Worm (Caenorhabditis elegans) whole organism, young adult: ENCODE measurements around the gene vps-8.

Experiments used
- B0019.2 ChIP-seq: fragments of 200-800 bp; sonication (Bioruptor generic); conservative IDR thresholded peaks from 2 replicates; pipeline ENCODE4 v1.3.6; 2022; ENCODE audit warnings: missing genetic modification reagents, missing genetic modification characterization, missing compliant biosample characterization
- B0035.1 ChIP-seq: sonication (generic microtip); optimal IDR thresholded peaks from 2 replicates; lab custom pipeline; 2016; ENCODE audit warnings: missing genetic modification characterization, mild to moderate bottlenecking, missing compliant biosample characterization, missing genotype, missing genetic modification reagents
- D2030.7 ChIP-seq: fragments of 200-800 bp; sonication (Bioruptor generic); IDR thresholded peaks from 2 replicates; pipeline ENCODE4 v1.3.6; 2022; ENCODE audit warnings: missing genetic modification reagents, missing genetic modification characterization, missing compliant biosample characterization
- F33H1.4 ChIP-seq: fragments of 200-800 bp; sonication (Bioruptor generic); IDR thresholded peaks from 2 replicates; pipeline ENCODE4 v1.3.6; 2022; ENCODE audit warnings: missing genetic modification reagents, missing genetic modification characterization, missing compliant biosample characterization
- F57C9.4 ChIP-seq: sonication (generic microtip); optimal IDR thresholded peaks from 2 replicates; lab custom pipeline; 2017; ENCODE audit warnings: mild to moderate bottlenecking, missing genetic modification characterization, missing compliant biosample characterization
- akir-1 ChIP-seq: fragments of 200-800 bp; sonication (Bioruptor generic); optimal IDR thresholded peaks from 2 replicates; lab custom pipeline; 2018; ENCODE audit warnings: mild to moderate bottlenecking, missing genetic modification characterization, moderate library complexity, missing compliant biosample characterization
- aptf-3 ChIP-seq: fragments of 200-800 bp; sonication (Bioruptor generic); IDR thresholded peaks from 2 replicates; pipeline ENCODE4 v1.3.6; 2022; ENCODE audit warnings: missing genetic modification characterization, missing compliant biosample characterization
- athp-1 ChIP-seq: sonication (generic microtip); optimal IDR thresholded peaks from 2 replicates; lab custom pipeline; 2017; ENCODE audit warnings: mild to moderate bottlenecking, missing genetic modification characterization, missing compliant biosample characterization
- attf-6 ChIP-seq: fragments of 200-800 bp; sonication (Bioruptor generic); IDR thresholded peaks from 2 replicates; pipeline ENCODE4 v1.3.6; 2022; ENCODE audit warnings: missing genetic modification reagents, missing genetic modification characterization, missing compliant biosample characterization
- bed-1 ChIP-seq: fragments of 200-800 bp; sonication (Bioruptor generic); IDR thresholded peaks from 2 replicates; pipeline ENCODE4 v1.3.6; 2022; ENCODE audit warnings: missing genetic modification reagents, missing genetic modification characterization, missing compliant biosample characterization
- chd-7 ChIP-seq: sonication (generic microtip); optimal IDR thresholded peaks from 2 replicates; lab custom pipeline; 2016; ENCODE audit warnings: mild to moderate bottlenecking, missing genetic modification characterization, moderate library complexity, missing compliant biosample characterization
- efl-1 ChIP-seq: fragments of 150-350 bp; optimal IDR thresholded peaks from 2 replicates; lab custom pipeline; 2014; ENCODE audit warnings: missing biosample characterization, missing genetic modification reagents, missing genetic modification characterization
- fkh-3 ChIP-seq: sonication (generic microtip); optimal IDR thresholded peaks from 2 replicates; lab custom pipeline; 2016; ENCODE audit warnings: mild to moderate bottlenecking, missing genetic modification characterization, missing compliant biosample characterization
- hlh-26 ChIP-seq: fragments of 200-800 bp; sonication (Bioruptor generic); conservative IDR thresholded peaks from 2 replicates; pipeline ENCODE4 v1.3.6; 2022; ENCODE audit warnings: missing genetic modification reagents, missing genetic modification characterization, missing compliant biosample characterization
- hrde-1 ChIP-seq: sonication (generic microtip); optimal IDR thresholded peaks from 2 replicates; lab custom pipeline; 2016; ENCODE audit warnings: missing genetic modification characterization, mild to moderate bottlenecking, missing compliant biosample characterization, moderate library complexity, missing genotype, missing genetic modification reagents, borderline replicate concordance
- hsf-1 ChIP-seq: fragments of 200-800 bp; sonication (Bioruptor generic); IDR thresholded peaks from 2 replicates; pipeline ENCODE4 v1.3.6; 2022; ENCODE audit warnings: missing genetic modification reagents, missing genetic modification characterization, missing compliant biosample characterization
- let-607 ChIP-seq, 2 experiments: fragments of 200-800 bp in 1 of 2; sonication (Bioruptor generic) in 1 of 2; sonication (generic microtip) in 1 of 2; optimal IDR thresholded peaks; 2 replicates each; lab custom pipeline; 2016 to 2018; ENCODE audit warnings: mild to moderate bottlenecking in 2 of 2, missing compliant biosample characterization in 2 of 2, missing genetic modification characterization in 2 of 2, moderate library complexity in 2 of 2, missing genotype in 1 of 2
- lir-1 ChIP-seq: fragments of 200-800 bp; sonication (Bioruptor generic); conservative IDR thresholded peaks from 2 replicates; pipeline ENCODE4 v1.3.6; 2022; ENCODE audit warnings: missing genetic modification reagents, missing genetic modification characterization, missing compliant biosample characterization
- lsl-1 ChIP-seq: fragments of 200-800 bp; sonication (Bioruptor generic); optimal IDR thresholded peaks from 2 replicates; lab custom pipeline; 2018; ENCODE audit warnings: mild to moderate bottlenecking, missing genetic modification characterization, moderate library complexity, missing compliant biosample characterization
- madf-10 ChIP-seq: sonication (generic microtip); optimal IDR thresholded peaks from 2 replicates; lab custom pipeline; 2016; ENCODE audit warnings: mild to moderate bottlenecking, missing genetic modification characterization, missing compliant biosample characterization
- madf-3 ChIP-seq: fragments of 200-800 bp; sonication (Bioruptor generic); IDR thresholded peaks from 2 replicates; pipeline ENCODE4 v1.3.6; 2022; ENCODE audit warnings: missing genetic modification reagents, missing genetic modification characterization, missing compliant biosample characterization
- madf-8 ChIP-seq: fragments of 200-800 bp; sonication (Bioruptor generic); conservative IDR thresholded peaks from 2 replicates; pipeline ENCODE4 v1.3.6; 2022; ENCODE audit warnings: missing genetic modification reagents, missing genetic modification characterization, missing compliant biosample characterization
- mcd-1 ChIP-seq: fragments of 200-800 bp; sonication (Bioruptor generic); IDR thresholded peaks from 2 replicates; pipeline ENCODE4 v1.3.6; 2022; ENCODE audit warnings: missing genetic modification reagents, missing genetic modification characterization, missing compliant biosample characterization
- mel-28 ChIP-seq: sonication (generic microtip); optimal IDR thresholded peaks from 2 replicates; lab custom pipeline; 2016; ENCODE audit warnings: borderline replicate concordance, mild to moderate bottlenecking, missing genetic modification characterization, missing compliant biosample characterization
- mxl-1 ChIP-seq: sonication (generic microtip); optimal IDR thresholded peaks from 2 replicates; lab custom pipeline; 2016; ENCODE audit warnings: missing genetic modification characterization, missing compliant biosample characterization
- nhr-27 ChIP-seq: fragments of 200-800 bp; sonication (Bioruptor generic); optimal IDR thresholded peaks from 2 replicates; lab custom pipeline; 2018; ENCODE audit warnings: mild to moderate bottlenecking, missing genetic modification characterization, moderate library complexity, missing compliant biosample characterization
- nhr-80 ChIP-seq: sonication (generic microtip); optimal IDR thresholded peaks from 2 replicates; lab custom pipeline; 2016; ENCODE audit warnings: missing genetic modification characterization, missing compliant biosample characterization
- rpc-1 ChIP-seq, 2 experiments: fragments of 150-350 bp in 1 of 2; sonication (generic microtip) in 1 of 2; optimal IDR thresholded peaks; 2 replicates each; lab custom pipeline; 2014 to 2018; ENCODE audit warnings: missing biosample characterization in 1 of 2, missing genetic modification characterization in 1 of 2, missing genetic modification reagents in 1 of 2, missing genotype in 1 of 2
- sptf-2 ChIP-seq: fragments of 200-800 bp; sonication (Bioruptor generic); optimal IDR thresholded peaks from 2 replicates; lab custom pipeline; 2018; ENCODE audit warnings: mild to moderate bottlenecking, missing genetic modification characterization, missing compliant biosample characterization
- tlf-1 ChIP-seq: fragments of 200-800 bp; sonication (Bioruptor generic); optimal IDR thresholded peaks from 2 replicates; lab custom pipeline; 2018; ENCODE audit warnings: mild to moderate bottlenecking, missing genetic modification characterization, missing compliant biosample characterization
- zfh-2 ChIP-seq: fragments of 200-800 bp; sonication (Bioruptor generic); conservative IDR thresholded peaks from 2 replicates; pipeline ENCODE4 v1.3.6; 2022; ENCODE audit warnings: missing genetic modification reagents, missing genetic modification characterization, missing compliant biosample characterization
- ztf-22 ChIP-seq: fragments of 200-800 bp; sonication (Bioruptor generic); optimal IDR thresholded peaks from 2 replicates; lab custom pipeline; 2018; ENCODE audit warnings: mild to moderate bottlenecking, missing genetic modification characterization, moderate library complexity, missing compliant biosample characterization
- ztf-28 ChIP-seq: fragments of 200-800 bp; sonication (Bioruptor generic); IDR thresholded peaks from 2 replicates; pipeline ENCODE4 v1.3.6; 2022; ENCODE audit warnings: missing genetic modification reagents, missing genetic modification characterization, missing compliant biosample characterization

The vps-8 gene

ce11 chrIV:12287628-12288027 lies 11.8 kb upstream of the vps-8 start, which contains the start of gene erl-1:
erl-1 (plus strand) TSS chrIV:12287928.
- no peak for TF ChIP-seq rpc-1 (optimal IDR thresholded peaks at IDR 0.05; lab: Kevin White, UChicago)
- no peak for TF ChIP-seq rpc-1 (tag; optimal IDR thresholded peaks at IDR 0.05; lab: Kevin White, UChicago)
- TF ChIP-seq hsf-1 = no peak
- TF ChIP-seq ztf-22 (GFP tag; lab: Kevin White, UChicago) = no peak
- no peak for TF ChIP-seq mxl-1 (tag; lab: Kevin White, UChicago)
- TF ChIP-seq akir-1 (GFP tag; lab: Kevin White, UChicago) = no peak
- no peak for TF ChIP-seq aptf-3
- no peak for TF ChIP-seq tlf-1
- TF ChIP-seq chd-7 (tag; lab: Kevin White, UChicago) = no peak
- TF ChIP-seq D2030.7 (GFP tag; lab: Robert Waterston, UW) = no peak
- TF ChIP-seq lsl-1 = no peak
- no peak for TF ChIP-seq hlh-26
- no peak for TF ChIP-seq bed-1 (GFP tag; lab: Robert Waterston, UW)

ce11 chrIV:12282873-12283272 lies 7.1 kb upstream of the vps-8 start, which contains the start of gene hpo-12:
hpo-12 (plus strand) TSS chrIV:12283173.
- no peak for TF ChIP-seq lsl-1
- TF ChIP-seq madf-3 (GFP tag; lab: Robert Waterston, UW) = no peak
- no peak for TF ChIP-seq attf-6
- no peak for TF ChIP-seq tlf-1
- no peak for TF ChIP-seq F57C9.4 (tag; lab: Kevin White, UChicago)
- no peak for TF ChIP-seq athp-1
- no peak for TF ChIP-seq sptf-2 (GFP tag; lab: Kevin White, UChicago)
- TF ChIP-seq mcd-1 (GFP tag; lab: Robert Waterston, UW) = no peak
- no peak for TF ChIP-seq efl-1 (GFP tag; lab: Kevin White, UChicago)
- TF ChIP-seq madf-8 = no peak
- no peak for TF ChIP-seq madf-10 (tag; lab: Kevin White, UChicago)
- TF ChIP-seq zfh-2 = no peak
- TF ChIP-seq nhr-27 (tag; lab: Kevin White, UChicago) = no peak
- TF ChIP-seq fkh-3 (tag; lab: Kevin White, UChicago) = no peak
- TF ChIP-seq ztf-28 (GFP tag; lab: Robert Waterston, UW) = no peak
- no peak for TF ChIP-seq B0035.1 (tag; lab: Kevin White, UChicago)
- TF ChIP-seq hrde-1 (tag; lab: Kevin White, UChicago) = no peak
- no peak for TF ChIP-seq lir-1 (GFP tag; lab: Robert Waterston, UW)
- TF ChIP-seq, all 124 proteins: peak for 0

ce11 chrIV:12282157-12282789 lies 6.5 kb upstream of the vps-8 start, which contains the start of the genes C42C1.12 and C42C1.19:
C42C1.12 (minus strand) TSS chrIV:12282207.
C42C1.19 (plus strand) TSS chrIV:12282739.
- TF ChIP-seq B0019.2 (no peak), F33H1.4 (GFP tag; lab: Robert Waterston, UW) (0 out of 2 replicates have a peak, but pooled peaks have one; percentile 24)
- TF ChIP-seq, all 124 proteins: peak for 1

- TF ChIP-seq let-607 (tag; optimal IDR thresholded peaks at IDR 0.05; lab: Kevin White, UChicago) (peak; percentile 2 to 23), nhr-80 (tag; lab: Kevin White, UChicago) (peak; percentile 55), mel-28 (no peak)
Measured at ce11 chrIV:12279340-12279739, 3.5 kb upstream of the vps-8 start, which contains the start of gene ltah-1.1. ltah-1.1 (plus strand) TSS chrIV:12279622.
